Worm (Caenorhabditis elegans) whole organism, young adult: Measurements from ENCODE around the gene C34D4.4.

ENCODE experiments used
- F10E7.11 ChIP-seq: sonication (generic microtip); optimal IDR thresholded peaks from 2 replicates; lab custom pipeline; 2017; ENCODE audit warnings: mild to moderate bottlenecking, missing genetic modification characterization, moderate library complexity, missing compliant biosample characterization
- K11D2.4 ChIP-seq: fragments of 200-800 bp; sonication (Bioruptor generic); IDR thresholded peaks from 2 replicates; pipeline ENCODE4 v1.3.6; 2022; ENCODE audit warnings: missing genetic modification reagents, missing genetic modification characterization, missing compliant biosample characterization
- atf-7 ChIP-seq: sonication (generic microtip); optimal IDR thresholded peaks from 2 replicates; lab custom pipeline; 2017; ENCODE audit warnings: mild to moderate bottlenecking, missing genetic modification characterization, missing compliant biosample characterization
- ekl-4 ChIP-seq: fragments of 200-800 bp; sonication (Bioruptor generic); IDR thresholded peaks from 2 replicates; pipeline ENCODE4 v1.3.6; 2022; ENCODE audit warnings: missing genetic modification reagents, missing genetic modification characterization, missing compliant biosample characterization
- let-526 ChIP-seq: fragments of 200-800 bp; sonication (Bioruptor generic); IDR thresholded peaks from 2 replicates; pipeline ENCODE4 v1.3.6; 2022; ENCODE audit warnings: missing genetic modification reagents, missing genetic modification characterization, missing compliant biosample characterization
- madf-8 ChIP-seq: fragments of 200-800 bp; sonication (Bioruptor generic); conservative IDR thresholded peaks from 2 replicates; pipeline ENCODE4 v1.3.6; 2022; ENCODE audit warnings: missing genetic modification reagents, missing genetic modification characterization, missing compliant biosample characterization
- mel-28 ChIP-seq: sonication (generic microtip); optimal IDR thresholded peaks from 2 replicates; lab custom pipeline; 2016; ENCODE audit warnings: borderline replicate concordance, mild to moderate bottlenecking, missing genetic modification characterization, missing compliant biosample characterization
- mes-4 ChIP-seq: sonication (generic microtip); optimal IDR thresholded peaks from 2 replicates; lab custom pipeline; 2016; ENCODE audit warnings: missing genotype, missing genetic modification characterization, missing compliant biosample characterization
- mxl-1 ChIP-seq: sonication (generic microtip); optimal IDR thresholded peaks from 2 replicates; lab custom pipeline; 2016; ENCODE audit warnings: missing genetic modification characterization, missing compliant biosample characterization
- snpc-4 ChIP-seq, 5 experiments: fragments of 150-350 bp in 1 of 5; sonication (generic microtip) in 4 of 5; optimal IDR thresholded peaks; 2 replicates each; lab custom pipeline; 2014 to 2018; ENCODE audit warnings: missing genetic modification characterization in 5 of 5, missing biosample characterization in 3 of 5, antibody characterized with exemption in 2 of 5, mild to moderate bottlenecking in 2 of 5, missing compliant biosample characterization in 2 of 5, missing genotype in 2 of 5, moderate library complexity in 2 of 5, missing genetic modification reagents in 1 of 5
- somi-1 ChIP-seq: fragments of 200-800 bp; sonication (Bioruptor generic); optimal IDR thresholded peaks from 2 replicates; lab custom pipeline; 2018; ENCODE audit warnings: mild to moderate bottlenecking, missing genetic modification characterization, missing compliant biosample characterization

DNA sequence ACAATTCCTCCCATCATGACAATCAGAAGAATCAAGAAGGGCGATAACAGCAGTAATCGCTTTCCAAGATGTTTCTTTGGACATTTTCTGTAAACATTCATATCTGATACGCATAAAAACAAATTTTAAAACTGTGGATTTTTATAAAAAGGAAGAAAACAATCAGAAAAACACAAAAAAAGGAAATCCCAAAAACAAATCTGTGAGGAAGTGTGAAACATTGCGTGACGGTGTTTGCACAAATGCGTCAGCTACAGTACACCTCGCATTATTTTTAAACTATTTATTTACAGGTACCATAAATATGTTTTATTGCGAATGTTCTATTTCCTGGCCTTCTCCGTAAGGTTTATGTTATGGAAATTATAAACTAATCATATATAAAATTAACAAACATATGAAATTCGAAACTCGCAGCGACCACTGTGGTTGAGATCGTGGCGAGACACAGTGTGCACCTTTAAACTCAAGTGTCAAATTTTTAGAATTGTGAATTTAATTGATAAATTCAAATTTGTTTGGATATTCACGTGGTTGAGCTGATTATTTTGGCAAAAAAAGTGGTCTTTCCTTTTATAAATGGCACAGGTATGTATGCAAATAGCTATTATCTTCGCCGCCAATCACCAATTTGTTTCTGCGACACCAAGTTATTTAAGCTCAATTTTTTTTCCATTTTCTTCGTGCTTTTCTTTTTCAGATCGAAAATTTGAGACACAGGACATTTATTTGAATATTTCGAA lies 27.7 kb upstream of the C34D4.4 start, which contains the start of the genes C34D4.10 and str-48:
- TF ChIP-seq somi-1 (GFP tag; lab: Kevin White, UChicago) (no peak), ekl-4 (GFP tag; lab: Robert Waterston, UW) (no peak), mes-4 (tag; lab: Kevin White, UChicago) (no peak), K11D2.4 (no peak), snpc-4 (GFP tag; optimal IDR thresholded peaks at IDR 0.05; lab: Kevin White, UChicago) (no peak), snpc-4 (tag; optimal IDR thresholded peaks at IDR 0.05; lab: Kevin White, UChicago) (no peak), atf-7 (no peak), madf-8 (GFP tag; lab: Robert Waterston, UW) (no peak), mel-28 (tag; lab: Kevin White, UChicago) (no peak), let-526 (GFP tag; lab: Robert Waterston, UW) (no peak), F10E7.11 (tag; lab: Kevin White, UChicago) (no peak), mxl-1 (tag; lab: Kevin White, UChicago) (no peak)
